Worm (Caenorhabditis elegans): ENCODE measurements around the gene mrpl-45.
A peak's percentile ranks its signal among the peaks of the same experiment; 100 is the strongest.

The mrpl-45 gene

DNA sequence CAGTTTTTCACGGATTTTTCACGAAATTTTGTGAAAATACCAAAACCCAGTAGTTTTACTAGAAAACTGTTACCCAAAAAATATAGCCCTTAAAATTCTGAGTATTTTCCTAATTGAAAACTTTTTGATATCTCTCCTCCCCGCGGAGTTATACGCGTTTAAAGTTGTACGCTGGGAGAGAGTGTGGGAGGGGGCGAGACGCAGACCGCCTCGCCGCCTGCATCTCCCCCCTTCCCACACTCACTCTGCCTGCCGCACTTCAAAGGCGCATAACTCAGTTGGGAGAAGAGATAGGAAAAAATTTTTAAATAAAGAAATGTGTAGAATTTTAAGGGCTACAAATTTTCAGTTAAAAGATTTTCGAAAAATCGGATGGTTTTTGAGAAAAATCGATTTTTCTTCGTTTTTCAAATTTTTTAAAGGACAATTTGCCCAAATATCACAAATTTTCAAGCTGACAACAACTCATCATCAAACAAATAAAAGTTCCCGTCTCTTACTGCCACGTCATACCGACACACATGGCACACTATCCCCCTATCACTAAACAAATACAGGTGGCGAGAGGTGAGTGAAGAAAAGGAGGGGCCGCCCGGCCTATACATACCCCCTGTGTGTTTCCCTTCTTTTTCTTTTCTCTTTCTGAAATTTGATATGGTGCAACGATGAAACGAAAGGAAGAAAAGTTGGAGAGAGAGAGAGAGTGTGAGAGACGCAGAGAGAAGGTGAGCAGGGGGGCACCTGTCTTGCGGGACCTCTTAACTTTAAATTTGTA, 21.7 kb upstream of the mrpl-45 start:
- TF ChIP-seq ztf-11 (tag; optimal IDR thresholded peaks at IDR 0.05) (no peak), ztf-4 (tag; optimal IDR thresholded peaks at IDR 0.05) (no peak), ceh-16 (tag; optimal IDR thresholded peaks at IDR 0.05) (no peak), fos-1 (tag; optimal IDR thresholded peaks at IDR 0.05) (no peak), snpc-4 (tag; optimal IDR thresholded peaks at IDR 0.05) (no peak), pha-4 (tag; optimal IDR thresholded peaks at IDR 0.05) (peak; percentile 92), elt-2 (tag; optimal IDR thresholded peaks at IDR 0.05) (peak; percentile 65), jun-1 (tag; optimal IDR thresholded peaks at IDR 0.05) (peak; percentile 37), pqm-1 (tag; optimal IDR thresholded peaks at IDR 0.05) (peak; percentile 38), nhr-12 (tag; optimal IDR thresholded peaks at IDR 0.05) (no peak)

DNA sequence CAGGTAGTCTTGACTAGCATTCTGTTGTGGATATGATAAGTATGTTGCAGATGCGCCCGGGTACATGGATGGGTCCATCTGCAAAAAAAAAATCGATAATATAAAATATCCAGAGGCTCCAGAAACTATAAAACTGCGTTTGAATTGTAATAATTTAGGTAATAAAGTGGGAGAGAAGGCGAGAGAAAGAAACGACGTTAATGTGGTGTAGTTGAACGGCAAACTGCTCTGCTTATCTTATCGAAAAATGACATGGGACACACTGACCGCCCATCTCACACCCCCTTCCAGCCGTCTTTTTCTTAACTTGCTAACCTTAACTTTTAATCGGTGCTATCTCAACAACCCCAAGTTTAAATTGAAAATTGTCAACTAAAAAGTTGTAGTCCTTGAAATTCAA, 20.2 kb upstream of the mrpl-45 start:
- TF ChIP-seq ceh-82 (tag; optimal IDR thresholded peaks at IDR 0.05) (no peak), zag-1 (tag; optimal IDR thresholded peaks at IDR 0.05) (no peak), elt-2 (tag; optimal IDR thresholded peaks at IDR 0.05) (peak; percentile 74), sea-2 (GFP tag; optimal IDR thresholded peaks at IDR 0.05) (no peak), unc-62 (GFP tag; optimal IDR thresholded peaks at IDR 0.05) (no peak), nhr-25 (tag; optimal IDR thresholded peaks at IDR 0.05) (no peak)

DNA sequence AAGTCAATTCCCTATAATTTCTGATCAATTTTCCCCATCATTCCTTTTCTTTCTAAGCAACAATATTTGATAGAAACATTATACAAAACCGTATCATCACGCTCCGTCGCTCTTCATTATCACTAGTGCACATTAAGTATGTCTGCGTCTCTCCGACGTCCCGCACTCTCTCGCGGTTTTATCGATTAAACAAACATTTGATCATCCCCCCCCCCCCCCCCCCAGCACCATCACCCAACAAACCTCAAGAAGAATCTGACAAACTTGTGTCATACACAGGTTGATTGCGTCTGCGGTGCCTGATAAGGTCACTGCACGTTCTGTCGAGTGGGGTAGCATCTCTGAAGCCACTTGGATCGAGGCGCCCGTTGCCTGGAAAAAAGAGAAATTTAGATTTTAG, 18.2 kb upstream of the mrpl-45 start:
- TF ChIP-seq sea-2 (GFP tag; optimal IDR thresholded peaks at IDR 0.05) (no peak), fkh-10 (GFP tag; optimal IDR thresholded peaks at IDR 0.05) (no peak), hmg-11 (tag; optimal IDR thresholded peaks at IDR 0.05) (no peak), nhr-77 (tag; optimal IDR thresholded peaks at IDR 0.05) (no peak), nhr-43 (tag; optimal IDR thresholded peaks at IDR 0.05; ENCODE audit: poor library complexity, severe bottlenecking) (no peak), skn-1 (tag; optimal IDR thresholded peaks at IDR 0.05) (no peak), pha-4 (tag; optimal IDR thresholded peaks at IDR 0.05) (peak; percentile 44), daf-12 (tag; optimal IDR thresholded peaks at IDR 0.05) (no peak), ceh-16 (tag; optimal IDR thresholded peaks at IDR 0.05) (no peak), fos-1 (tag; optimal IDR thresholded peaks at IDR 0.05) (no peak), nfya-1 (tag; optimal IDR thresholded peaks at IDR 0.05; ENCODE audit: insufficient read depth) (no peak), unc-39 (tag; optimal IDR thresholded peaks at IDR 0.05) (no peak), nhr-237 (tag; optimal IDR thresholded peaks at IDR 0.05) (no peak), tbx-2 (tag; optimal IDR thresholded peaks at IDR 0.05) (no peak), nhr-12 (tag; optimal IDR thresholded peaks at IDR 0.05) (no peak), nhr-76 (tag; optimal IDR thresholded peaks at IDR 0.05) (no peak), nhr-67 (tag; optimal IDR thresholded peaks at IDR 0.05) (no peak), elt-2 (tag; optimal IDR thresholded peaks at IDR 0.05) (peak; percentile 85), lin-15B (tag; optimal IDR thresholded peaks at IDR 0.05) (no peak), pqm-1 (tag; optimal IDR thresholded peaks at IDR 0.05) (peak; percentile 31)

DNA sequence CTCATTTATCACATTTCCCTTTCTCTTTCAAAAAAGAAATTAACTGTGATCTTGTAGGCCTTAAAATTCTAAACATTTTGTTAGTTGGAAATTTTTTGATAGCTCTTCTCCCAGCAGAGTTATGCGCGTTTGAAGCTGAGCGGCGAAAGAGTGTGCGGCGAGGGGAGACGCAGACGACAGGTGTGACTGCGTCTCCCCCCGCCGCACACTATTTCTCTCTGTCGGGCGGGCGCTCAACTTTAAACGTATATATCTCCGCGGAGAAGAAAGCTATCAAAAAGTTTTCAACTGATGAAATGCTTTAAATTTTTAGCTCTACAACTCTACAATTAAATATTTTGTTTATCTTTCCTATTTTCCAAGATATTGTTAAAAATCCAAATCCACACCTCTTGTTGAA, 17.2 kb upstream of the mrpl-45 start:
- TF ChIP-seq sea-2 (GFP tag; optimal IDR thresholded peaks at IDR 0.05) = no peak
- no peak for TF ChIP-seq ama-1 (optimal IDR thresholded peaks at IDR 0.05)
- no peak for TF ChIP-seq lin-15B (tag; optimal IDR thresholded peaks at IDR 0.05)
- TF ChIP-seq zag-1 (tag; optimal IDR thresholded peaks at IDR 0.05) = no peak
- no peak for TF ChIP-seq nhr-23 (tag; optimal IDR thresholded peaks at IDR 0.05)
- TF ChIP-seq hmg-11 (tag; optimal IDR thresholded peaks at IDR 0.05) = no peak
- no peak for TF ChIP-seq nhr-77 (tag; optimal IDR thresholded peaks at IDR 0.05)
- TF ChIP-seq egl-27 (tag; optimal IDR thresholded peaks at IDR 0.05) = no peak
- TF ChIP-seq aly-2 (tag; optimal IDR thresholded peaks at IDR 0.05) = no peak
- no peak for TF ChIP-seq nhr-25 (tag; optimal IDR thresholded peaks at IDR 0.05)
- TF ChIP-seq ceh-28 (tag; optimal IDR thresholded peaks at IDR 0.05) = no peak
- no peak for TF ChIP-seq daf-12 (tag; optimal IDR thresholded peaks at IDR 0.05)
- no peak for TF ChIP-seq jun-1 (tag; optimal IDR thresholded peaks at IDR 0.05)
- TF ChIP-seq ztf-11 (tag; optimal IDR thresholded peaks at IDR 0.05) = no peak
- TF ChIP-seq lsy-12 (tag; optimal IDR thresholded peaks at IDR 0.05) = no peak
- no peak for TF ChIP-seq nhr-237 (tag; optimal IDR thresholded peaks at IDR 0.05)
- TF ChIP-seq fos-1 (tag; optimal IDR thresholded peaks at IDR 0.05) = no peak

DNA sequence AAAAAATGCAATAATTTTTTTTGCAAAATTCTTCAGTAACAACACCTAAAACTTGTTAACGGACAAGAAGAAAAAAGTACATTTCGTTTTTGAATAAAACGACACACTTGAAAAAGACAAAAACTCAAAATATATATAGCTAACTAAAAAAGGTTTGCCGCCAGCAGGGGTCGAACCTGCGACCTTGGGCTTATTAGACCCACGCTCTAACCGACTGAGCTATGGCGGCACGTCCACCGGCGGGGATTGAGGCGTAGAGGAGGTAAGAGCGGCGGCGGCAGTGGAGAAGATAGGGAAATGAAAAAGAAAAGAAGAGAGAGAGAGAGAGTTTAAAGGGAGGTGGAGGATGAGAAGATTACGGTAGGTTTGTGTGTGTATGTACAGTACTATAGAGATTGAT, 16.4 kb upstream of the mrpl-45 start:
- TF ChIP-seq lin-39 (tag; optimal IDR thresholded peaks at IDR 0.05) (no peak), nfya-1 (tag; optimal IDR thresholded peaks at IDR 0.05; ENCODE audit: insufficient read depth) (peak; percentile 27), pha-4 (tag; optimal IDR thresholded peaks at IDR 0.05) (peak; percentile 4), elt-2 (tag; optimal IDR thresholded peaks at IDR 0.05) (peak; percentile 13), lin-15B (tag; optimal IDR thresholded peaks at IDR 0.05) (peak; percentile 11)

Data from whole organism, L3 larva.